Fruit fly (Drosophila melanogaster): ENCODE measurements around the gene ear.
A peak's percentile ranks its signal among the peaks of the same experiment; 100 is the strongest.

The ear gene

DNA sequence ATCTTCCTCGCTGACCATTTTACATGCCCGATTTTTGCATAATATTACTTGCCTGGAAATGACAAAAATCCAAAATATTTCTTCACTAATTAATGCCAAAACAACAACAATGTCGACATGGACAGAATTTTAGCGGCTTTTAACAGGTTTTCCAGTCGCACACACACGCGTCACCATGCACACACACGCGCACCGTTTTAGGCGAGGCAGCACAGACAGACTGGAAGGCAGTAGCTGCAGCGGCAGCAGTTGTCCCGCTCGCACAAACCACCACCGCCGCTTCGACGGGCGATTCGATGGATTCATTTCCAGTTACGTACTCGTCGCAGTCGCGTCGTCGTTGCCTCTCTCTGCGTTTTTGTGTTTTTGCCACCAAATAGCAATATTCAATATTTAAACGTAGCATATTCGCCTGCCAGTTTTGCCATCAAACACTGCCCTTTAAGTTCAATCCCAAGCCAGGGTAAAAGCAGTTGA, 29.9 kb upstream of the ear start, which contains the start of gene CG45218 (continued):
- TF ChIP-seq ash1 (GFP tag; optimal IDR thresholded peaks at IDR 0.05) (no peak), CG15514 (GFP tag; optimal IDR thresholded peaks at IDR 0.05) (no peak), toy (GFP tag; IDR thresholded peaks at IDR 0.05) (no peak), D19A (tag; optimal IDR thresholded peaks at IDR 0.05) (no peak), run (tag; optimal IDR thresholded peaks at IDR 0.05) (no peak), exex (tag; optimal IDR thresholded peaks at IDR 0.05) (peak; percentile 92), CoRest (tag; optimal IDR thresholded peaks at IDR 0.05) (no peak), ranshi (GFP tag; IDR thresholded peaks at IDR 0.05) (no peak), YL-1 (GFP tag; optimal IDR thresholded peaks at IDR 0.05) (peak; percentile 19), CG12299 (tag; optimal IDR thresholded peaks at IDR 0.05) (no peak), btn (GFP tag; optimal IDR thresholded peaks at IDR 0.05) (no peak), pita (GFP tag; optimal IDR thresholded peaks at IDR 0.05) (no peak), Nf-YB (GFP tag; optimal IDR thresholded peaks at IDR 0.05) (peak; percentile 23), inv (GFP tag; IDR thresholded peaks at IDR 0.05; ENCODE audit: partially characterized antibody) (no peak), MESR4 (GFP tag; optimal IDR thresholded peaks at IDR 0.05) (peak; percentile 25), CG3407 (GFP tag; optimal IDR thresholded peaks at IDR 0.05) (no peak), Hr3 (GFP tag; optimal IDR thresholded peaks at IDR 0.05) (no peak), CG13894 (tag; optimal IDR thresholded peaks at IDR 0.05) (peak; percentile 32), lilli (GFP tag; optimal IDR thresholded peaks at IDR 0.05) (peak; percentile 0), CG1792 (GFP tag; optimal IDR thresholded peaks at IDR 0.05) (no peak), ems (GFP tag; optimal IDR thresholded peaks at IDR 0.05) (no peak), CG30431 (GFP tag; optimal IDR thresholded peaks at IDR 0.05) (no peak), Dfd (GFP tag; optimal IDR thresholded peaks at IDR 0.05) (no peak), CG4424 (GFP tag; optimal IDR thresholded peaks at IDR 0.05) (no peak), az2 (GFP tag; optimal IDR thresholded peaks at IDR 0.05) (no peak), CG6689 (GFP tag; IDR thresholded peaks at IDR 0.05) (no peak), CG2202 (tag; optimal IDR thresholded peaks at IDR 0.05) (no peak), Eip74EF (GFP tag; optimal IDR thresholded peaks at IDR 0.05) (no peak), bcd (GFP tag; optimal IDR thresholded peaks at IDR 0.05) (no peak), CG10654 (GFP tag; optimal IDR thresholded peaks at IDR 0.05) (no peak), PHDP (tag; optimal IDR thresholded peaks at IDR 0.05) (no peak), insv (GFP tag; optimal IDR thresholded peaks at IDR 0.05) (peak in 1 of 2 experiments; percentile 24), zen2 (GFP tag; IDR thresholded peaks at IDR 0.05; ENCODE audit: partially characterized antibody) (no peak), CG18764 (GFP tag; optimal IDR thresholded peaks at IDR 0.05) (no peak), nmo (GFP tag; optimal IDR thresholded peaks at IDR 0.05) (no peak), HmgD (GFP tag; optimal IDR thresholded peaks at IDR 0.05) (no peak), Xrp1 (GFP tag; IDR thresholded peaks at IDR 0.05) (no peak), sug (tag; optimal IDR thresholded peaks at IDR 0.05) (peak; percentile 4), gcm (GFP tag; optimal IDR thresholded peaks at IDR 0.05) (no peak), gem (tag; optimal IDR thresholded peaks at IDR 0.05) (no peak), crp (GFP tag; optimal IDR thresholded peaks at IDR 0.05) (no peak), CG7271 (tag; optimal IDR thresholded peaks at IDR 0.05) (no peak), HLH54F (GFP tag; optimal IDR thresholded peaks at IDR 0.05) (no peak), CG4820 (GFP tag; optimal IDR thresholded peaks at IDR 0.05) (no peak), shn (GFP tag; optimal IDR thresholded peaks at IDR 0.05) (no peak), CG9727 (GFP tag; optimal IDR thresholded peaks at IDR 0.05) (no peak), CG5245 (GFP tag; optimal IDR thresholded peaks at IDR 0.05) (no peak), D (optimal IDR thresholded peaks at IDR 0.05) (no peak), D (GFP tag; optimal IDR thresholded peaks at IDR 0.05) (no peak), Bteb2 (GFP tag; optimal IDR thresholded peaks at IDR 0.05) (no peak), CG1832 (GFP tag; optimal IDR thresholded peaks at IDR 0.05) (peak; percentile 90)
